Fruit fly (Drosophila melanogaster) Kc167 (cell line): ENCODE measurements around the gene CG13097.

Source experiments
- Myc ChIP-seq: fragments of >200 bp; optimal IDR thresholded peaks from 2 replicates; lab custom pipeline; 2017; ENCODE audit warnings: missing external identifiers
- Sin3A ChIP-seq: fragments of >200 bp; optimal IDR thresholded peaks from 2 replicates; lab custom pipeline; 2018; ENCODE audit warnings: missing external identifiers
- h ChIP-seq: fragments of >200 bp; optimal IDR thresholded peaks from 3 replicates; lab custom pipeline; 2018; ENCODE audit warnings: missing external identifiers
- insv ChIP-seq: fragments of >200 bp; optimal IDR thresholded peaks from 3 replicates; lab custom pipeline; 2018; ENCODE audit warnings: missing external identifiers
- psq ChIP-seq: fragments of >200 bp; optimal IDR thresholded peaks from 2 replicates; lab custom pipeline; 2017; ENCODE audit warnings: missing external identifiers
- ttk ChIP-seq: sonication (Bioruptor generic); optimal IDR thresholded peaks from 2 replicates; lab custom pipeline; 2017; ENCODE audit warnings: missing external identifiers

The CG13097 gene

dm6 chr2L:8514748-8515147 lies at the start of gene CG13097, which contains the start of gene PIG-U:
TSS of gene CG13097 (minus strand) at chr2L:8514868.
TSS of gene PIG-U (plus strand) at chr2L:8515096.
- no peak for TF ChIP-seq Myc
- no peak for TF ChIP-seq ttk (lab: Kevin White, UChicago)
- TF ChIP-seq h, result no peak
- no peak for TF ChIP-seq insv (lab: Kevin White, UChicago)
- no peak for TF ChIP-seq Sin3A (lab: Kevin White, UChicago)
- no peak for TF ChIP-seq psq (lab: Kevin White, UChicago)

dm6 chr2L:8556207-8556606 lies 41.5 kb upstream of the CG13097 start:
- TF ChIP-seq h (no peak), ttk (lab: Kevin White, UChicago) (no peak), Sin3A (lab: Kevin White, UChicago) (no peak), psq (lab: Kevin White, UChicago) (no peak), Myc (no peak), insv (lab: Kevin White, UChicago) (no peak)

- TF ChIP-seq Sin3A (lab: Kevin White, UChicago) (no peak), h (no peak), Myc (no peak), psq (lab: Kevin White, UChicago) (no peak), insv (lab: Kevin White, UChicago) (no peak)
These were observed 39.3 kb upstream of the CG13097 start for dm6 chr2L:8553789-8554626.

dm6 chr2L:8552472-8552871 lies 37.8 kb upstream of the CG13097 start:
- TF ChIP-seq Sin3A (lab: Kevin White, UChicago) (no peak), h (no peak), insv (lab: Kevin White, UChicago) (no peak), ttk (lab: Kevin White, UChicago) (no peak), psq (lab: Kevin White, UChicago) (no peak), Myc (no peak)

dm6 chr2L:8548118-8548517 lies 33.5 kb upstream of the CG13097 start:
- TF ChIP-seq Sin3A (lab: Kevin White, UChicago), result no peak
- no peak for TF ChIP-seq insv (lab: Kevin White, UChicago)
- no peak for TF ChIP-seq Myc
- no peak for TF ChIP-seq ttk (lab: Kevin White, UChicago)

- TF ChIP-seq Myc (no peak), insv (lab: Kevin White, UChicago) (no peak), h (no peak), ttk (lab: Kevin White, UChicago) (no peak), psq (lab: Kevin White, UChicago) (no peak), Sin3A (lab: Kevin White, UChicago) (no peak)
These were observed 30.9 kb upstream of the CG13097 start for dm6 chr2L:8545393-8546100.

- no peak for TF ChIP-seq Sin3A (lab: Kevin White, UChicago)
- TF ChIP-seq ttk (lab: Kevin White, UChicago), result no peak
- TF ChIP-seq h, result no peak
These were observed 30.0 kb upstream of the CG13097 start for dm6 chr2L:8544636-8545035.

dm6 chr2L:8543731-8544359 lies 29.2 kb upstream of the CG13097 start:
- no peak for TF ChIP-seq ttk (lab: Kevin White, UChicago)
- no peak for TF ChIP-seq insv (lab: Kevin White, UChicago)
- TF ChIP-seq h, result no peak
- TF ChIP-seq Sin3A (lab: Kevin White, UChicago), result no peak
- TF ChIP-seq Myc, result no peak
- no peak for TF ChIP-seq psq (lab: Kevin White, UChicago)

- no peak for TF ChIP-seq insv (lab: Kevin White, UChicago)
- TF ChIP-seq psq (lab: Kevin White, UChicago), result no peak
- TF ChIP-seq Myc, result no peak
- no peak for TF ChIP-seq ttk (lab: Kevin White, UChicago)
- TF ChIP-seq Sin3A (lab: Kevin White, UChicago), result no peak
- TF ChIP-seq h, result no peak
These were observed 28.4 kb upstream of the CG13097 start for dm6 chr2L:8543102-8543501.

- no peak for TF ChIP-seq Sin3A (lab: Kevin White, UChicago)
- TF ChIP-seq insv (lab: Kevin White, UChicago), result no peak
- TF ChIP-seq Myc, result no peak
- no peak for TF ChIP-seq h
- TF ChIP-seq psq (lab: Kevin White, UChicago), result no peak
- no peak for TF ChIP-seq ttk (lab: Kevin White, UChicago)
These were observed 28.0 kb upstream of the CG13097 start for dm6 chr2L:8542639-8543038.

dm6 chr2L:8542234-8542572 lies 27.5 kb upstream of the CG13097 start:
- TF ChIP-seq h (no peak), Sin3A (lab: Kevin White, UChicago) (no peak), insv (lab: Kevin White, UChicago) (no peak), ttk (lab: Kevin White, UChicago) (no peak), Myc (no peak), psq (lab: Kevin White, UChicago) (no peak)
